Fruit fly (Drosophila melanogaster) whole organism, embryonic: ENCODE measurements around the gene DCTN6-p27.

Source experiments
- Awh ChIP-seq: fragments of 200-800 bp; sonication (Bioruptor generic); IDR thresholded peaks from 2 replicates; pipeline ENCODE4, ENCODE4 v1.3.6; 2022; ENCODE audit warnings: missing biosample characterization, missing genetic modification characterization
- B-H2 ChIP-seq: fragments of 200-800 bp; sonication (Bioruptor generic); optimal IDR thresholded peaks from 2 replicates; lab custom pipeline; 2018; ENCODE audit warnings: missing biosample characterization, mild to moderate bottlenecking, missing genetic modification characterization
- CG13123 ChIP-seq: fragments of 200-800 bp; sonication (Bioruptor generic); optimal IDR thresholded peaks from 2 replicates; lab custom pipeline; 2016; ENCODE audit warnings: missing biosample characterization, missing genetic modification characterization
- CG14014 ChIP-seq: fragments of 200-800 bp; sonication (Bioruptor generic); IDR thresholded peaks from 2 replicates; pipeline ENCODE4 v1.3.6; 2022; ENCODE audit warnings: missing biosample characterization, missing genetic modification characterization
- CG15269 ChIP-seq: fragments of 200-800 bp; sonication (Bioruptor generic); optimal IDR thresholded peaks from 2 replicates; lab custom pipeline; 2018; ENCODE audit warnings: missing biosample characterization, mild to moderate bottlenecking, missing genetic modification characterization, moderate library complexity
- CG2678 ChIP-seq: fragments of 200-800 bp; sonication (Bioruptor generic); optimal IDR thresholded peaks from 3 replicates; lab custom pipeline; 2019; ENCODE audit warnings: missing biosample characterization, mild to moderate bottlenecking, missing genetic modification characterization, moderate library complexity
- CG3163 ChIP-seq: fragments of 200-800 bp; sonication (Bioruptor generic); optimal IDR thresholded peaks from 3 replicates; lab custom pipeline; 2016; ENCODE audit warnings: missing biosample characterization, missing genetic modification characterization
- CG34376 ChIP-seq: fragments of 200-800 bp; sonication (Bioruptor generic); optimal IDR thresholded peaks from 2 replicates; lab custom pipeline; 2018; ENCODE audit warnings: missing biosample characterization, mild to moderate bottlenecking, missing genetic modification characterization
- CG6791 ChIP-seq: fragments of 200-800 bp; sonication (Bioruptor generic); IDR thresholded peaks from 3 replicates; pipeline ENCODE4 v1.3.6; 2022; ENCODE audit warnings: missing biosample characterization, missing genetic modification characterization; ENCODE audit not compliant: partially characterized antibody
- CG7786 ChIP-seq: fragments of 200-800 bp; sonication (Bioruptor generic); optimal IDR thresholded peaks from 2 replicates; lab custom pipeline; 2016; ENCODE audit warnings: missing biosample characterization, missing genetic modification characterization
- CG8089 ChIP-seq: fragments of 200-800 bp; sonication (Bioruptor generic); optimal IDR thresholded peaks from 3 replicates; lab custom pipeline; 2016; ENCODE audit warnings: missing biosample characterization, missing genetic modification characterization
- CG9215 ChIP-seq: fragments of 200-800 bp; sonication (Bioruptor generic); IDR thresholded peaks from 2 replicates; pipeline ENCODE4 v1.3.6; 2022; ENCODE audit warnings: missing biosample characterization, missing genetic modification characterization
- Deaf1 ChIP-seq: fragments of 200-800 bp; optimal IDR thresholded peaks from 3 replicates; lab custom pipeline; 2019; ENCODE audit warnings: missing biosample characterization, mild to moderate bottlenecking, missing genetic modification characterization, moderate library complexity
- Eip74EF ChIP-seq, 2 experiments: fragments of 200-800 bp in 1 of 2; fragments of >200 bp in 1 of 2; sonication (Bioruptor generic) in 1 of 2; optimal IDR thresholded peaks; 2 replicates each; lab custom pipeline; 2017 to 2019; ENCODE audit warnings: missing biosample characterization in 2 of 2, missing genetic modification characterization in 2 of 2, mild to moderate bottlenecking in 1 of 2, moderate library complexity in 1 of 2
- HLH4C ChIP-seq: fragments of 200-800 bp; sonication (Bioruptor generic); IDR thresholded peaks from 3 replicates; pipeline ENCODE4 v1.3.6; 2022; ENCODE audit warnings: missing biosample characterization, missing genetic modification characterization; ENCODE audit not compliant: partially characterized antibody
- Hey ChIP-seq: fragments of 200-800 bp; sonication (Bioruptor generic); optimal IDR thresholded peaks from 3 replicates; lab custom pipeline; 2018; ENCODE audit warnings: missing biosample characterization, mild to moderate bottlenecking, missing genetic modification characterization
- Lpt ChIP-seq: fragments of >200 bp; optimal IDR thresholded peaks from 2 replicates; lab custom pipeline; 2018; ENCODE audit warnings: missing biosample characterization, missing genetic modification characterization
- Pdp1 ChIP-seq, 2 experiments: fragments of 200-800 bp; sonication (Bioruptor generic); optimal IDR thresholded peaks; 3 replicates each; lab custom pipeline; 2016; ENCODE audit warnings: missing biosample characterization in 2 of 2, missing genetic modification characterization in 2 of 2, mild to moderate bottlenecking in 1 of 2, moderate library complexity in 1 of 2
- Sry-β ChIP-seq: fragments of 200-800 bp; sonication (Bioruptor generic); optimal IDR thresholded peaks from 2 replicates; lab custom pipeline; 2018; ENCODE audit warnings: missing biosample characterization, mild to moderate bottlenecking, missing genetic modification characterization, moderate library complexity
- Ssrp ChIP-seq: fragments of 200-800 bp; sonication (Bioruptor generic); optimal IDR thresholded peaks from 2 replicates; lab custom pipeline; 2018; ENCODE audit warnings: missing biosample characterization, mild to moderate bottlenecking, missing genetic modification characterization, moderate library complexity
- Trl ChIP-seq, 3 experiments: fragments of >200 bp in 2 of 3; fragments of 200-800 bp in 1 of 3; sonication (Bioruptor generic) in 1 of 3; optimal IDR thresholded peaks; 2 replicates in 1 of 3; 3 replicates in 2 of 3; lab custom pipeline; 2016 to 2017; ENCODE audit warnings: missing biosample characterization in 1 of 3, missing genetic modification characterization in 1 of 3
- Xrp1 ChIP-seq: fragments of 200-800 bp; sonication (Bioruptor generic); IDR thresholded peaks from 2 replicates; pipeline ENCODE4 v1.3.6; 2022; ENCODE audit warnings: missing biosample characterization, missing genetic modification characterization
- abd-A ChIP-seq: fragments of 200-800 bp; sonication (Bioruptor generic); optimal IDR thresholded peaks from 3 replicates; lab custom pipeline; 2019; ENCODE audit warnings: missing biosample characterization, mild to moderate bottlenecking, missing genetic modification characterization, moderate library complexity
- br ChIP-seq: fragments of >200 bp; optimal IDR thresholded peaks from 2 replicates; lab custom pipeline; 2017
- btn ChIP-seq: fragments of 200-800 bp; sonication (Bioruptor generic); optimal IDR thresholded peaks from 2 replicates; lab custom pipeline; 2016; ENCODE audit warnings: missing biosample characterization, missing genetic modification characterization
- exex ChIP-seq: fragments of 200-800 bp; sonication (Bioruptor generic); optimal IDR thresholded peaks from 4 replicates; lab custom pipeline; 2018; ENCODE audit warnings: missing biosample characterization, mild to moderate bottlenecking, missing genetic modification characterization, moderate library complexity
- fd3F ChIP-seq: fragments of 200-800 bp; sonication (Bioruptor generic); optimal IDR thresholded peaks from 2 replicates; lab custom pipeline; 2018; ENCODE audit warnings: missing biosample characterization, mild to moderate bottlenecking, missing genetic modification characterization, moderate library complexity
- grn ChIP-seq: fragments of 200-800 bp; sonication (Bioruptor generic); optimal IDR thresholded peaks from 3 replicates; lab custom pipeline; 2017; ENCODE audit warnings: missing biosample characterization, missing genetic modification characterization
- gro ChIP-seq: fragments of 200-800 bp; sonication (Bioruptor generic); optimal IDR thresholded peaks from 2 replicates; lab custom pipeline; 2016; ENCODE audit warnings: missing biosample characterization, missing genetic modification characterization
- ken ChIP-seq: fragments of 200-800 bp; sonication (Bioruptor generic); IDR thresholded peaks from 3 replicates; pipeline ENCODE4 v1.3.6; 2022; ENCODE audit warnings: missing biosample characterization, missing genetic modification characterization
- lov ChIP-seq, 2 experiments: fragments of 200-800 bp in 1 of 2; fragments of >200 bp in 1 of 2; sonication (Bioruptor generic) in 1 of 2; IDR thresholded peaks in 1 of 2; optimal IDR thresholded peaks in 1 of 2; 2 replicates in 1 of 2; 3 replicates in 1 of 2; pipeline versions ENCODE4 v1.3.6 to Lab custom; 2017 to 2022; ENCODE audit warnings: missing biosample characterization in 1 of 2, missing genetic modification characterization in 1 of 2
- pros ChIP-seq: fragments of 200-800 bp; sonication (Bioruptor generic); optimal IDR thresholded peaks from 3 replicates; lab custom pipeline; 2019; ENCODE audit warnings: missing biosample characterization, mild to moderate bottlenecking, missing genetic modification characterization, moderate library complexity
- row ChIP-seq: fragments of 200-800 bp; sonication (Bioruptor generic); IDR thresholded peaks from 3 replicates; pipeline ENCODE4 v1.3.6; 2022; ENCODE audit warnings: missing biosample characterization, missing genetic modification characterization
- sd ChIP-seq: fragments of 200-800 bp; sonication (Bioruptor generic); optimal IDR thresholded peaks from 3 replicates; lab custom pipeline; 2018; ENCODE audit warnings: missing biosample characterization, mild to moderate bottlenecking, missing genetic modification characterization, moderate library complexity
- stwl ChIP-seq: fragments of 200-800 bp; sonication (Bioruptor generic); optimal IDR thresholded peaks from 3 replicates; lab custom pipeline; 2018; ENCODE audit warnings: missing biosample characterization, mild to moderate bottlenecking, missing genetic modification characterization, moderate library complexity
- unpg ChIP-seq: fragments of 200-800 bp; sonication (Bioruptor generic); optimal IDR thresholded peaks from 3 replicates; lab custom pipeline; 2018; ENCODE audit warnings: missing biosample characterization, mild to moderate bottlenecking, missing genetic modification characterization, moderate library complexity
- vvl ChIP-seq: fragments of 200-800 bp; sonication (Bioruptor generic); IDR thresholded peaks from 2 replicates; pipeline ENCODE4 v1.3.6; 2022; ENCODE audit warnings: missing biosample characterization, missing genetic modification characterization
- zen ChIP-seq: fragments of 200-800 bp; sonication (Bioruptor generic); optimal IDR thresholded peaks from 3 replicates; lab custom pipeline; 2018; ENCODE audit warnings: missing biosample characterization, mild to moderate bottlenecking, missing genetic modification characterization, moderate library complexity

Gene DCTN6-p27

DNA sequence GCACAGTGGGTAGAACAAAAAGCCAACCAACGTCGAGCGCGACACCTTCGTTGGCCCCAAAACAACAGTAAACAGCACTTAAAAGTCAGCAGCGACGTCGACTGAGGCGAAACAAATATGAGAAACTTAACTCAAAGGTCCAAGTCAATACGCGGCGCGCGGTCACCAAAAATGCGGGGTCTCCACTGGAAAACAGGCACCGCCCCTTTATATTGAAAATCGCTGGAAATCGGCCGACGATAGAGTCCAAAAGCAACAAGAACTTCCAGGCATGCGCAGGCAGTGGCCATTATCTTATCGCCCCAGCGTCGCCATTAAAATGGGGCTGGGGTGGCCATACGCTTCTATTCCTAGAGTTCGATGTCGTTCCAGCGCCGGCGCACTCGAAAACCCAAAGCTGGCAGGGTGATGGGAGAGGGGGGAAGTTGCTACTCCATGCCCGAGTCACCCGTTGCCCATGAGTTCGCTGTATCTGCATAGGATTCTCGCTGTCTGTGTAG, 23.7 kb upstream of the DCTN6-p27 start, which contains the start of gene Lim3 (continued):
- TF ChIP-seq Hey (tag; lab: Kevin White, UChicago), result peak; percentile 88

DNA sequence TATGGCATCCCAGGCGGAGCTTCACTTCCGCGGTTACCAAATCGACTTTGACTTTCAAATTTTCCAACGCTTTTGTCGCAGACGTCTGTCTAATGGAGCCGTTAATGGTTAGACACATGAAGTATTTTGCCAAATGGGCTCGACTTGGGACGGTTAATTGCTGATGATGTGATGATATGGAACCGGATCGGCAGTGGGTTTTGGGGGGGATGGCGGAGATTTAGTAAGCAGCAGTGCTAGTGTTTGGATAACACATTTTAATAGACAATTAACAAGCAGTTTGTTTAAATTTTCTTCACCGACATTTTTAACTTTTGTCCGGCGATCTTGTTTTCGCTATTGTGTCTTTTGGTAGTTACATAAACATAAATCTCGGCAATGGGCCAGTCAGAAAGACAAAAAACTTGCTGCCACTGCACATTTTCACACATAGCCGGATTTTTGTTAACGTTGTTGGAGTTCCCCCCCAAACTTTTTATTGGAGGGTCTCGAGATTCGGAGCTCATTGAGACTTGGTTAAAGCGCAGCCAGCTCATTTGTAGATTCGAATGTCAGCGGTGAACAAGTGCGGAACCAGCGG, 22.4 kb upstream of the DCTN6-p27 start, which contains the start of gene amd:
Gene amd, plus strand, starts transcription at position 530 of the 580 bp plus-strand sequence.
- peak; percentile 29 for TF ChIP-seq sd (tag; lab: Kevin White, UChicago)
- peak; percentile 66; the same call in 1 of the 2 replicates for TF ChIP-seq Awh (GFP tag; lab: Robert Waterston, UW)
- peak; percentile 72 for TF ChIP-seq abd-A
- TF ChIP-seq vvl, result peak; percentile 46; the same call in 1 of the 2 replicates
- TF ChIP-seq Eip74EF (GFP tag; optimal IDR thresholded peaks at IDR 0.05; lab: Kevin White, UChicago), result peak in 1 of 2 experiments; percentile 77
- TF ChIP-seq Deaf1 (tag; lab: Kevin White, UChicago), result no peak
- TF ChIP-seq CG15269, result peak; percentile 10
- no peak for TF ChIP-seq Lpt (GFP tag; lab: Kevin White, UChicago)
- peak; percentile 49 for TF ChIP-seq grn (GFP tag; lab: Kevin White, UChicago)
- TF ChIP-seq Pdp1 (GFP tag; optimal IDR thresholded peaks at IDR 0.05; lab: Kevin White, UChicago), result peak in 1 of 2 experiments; percentile 53

DNA sequence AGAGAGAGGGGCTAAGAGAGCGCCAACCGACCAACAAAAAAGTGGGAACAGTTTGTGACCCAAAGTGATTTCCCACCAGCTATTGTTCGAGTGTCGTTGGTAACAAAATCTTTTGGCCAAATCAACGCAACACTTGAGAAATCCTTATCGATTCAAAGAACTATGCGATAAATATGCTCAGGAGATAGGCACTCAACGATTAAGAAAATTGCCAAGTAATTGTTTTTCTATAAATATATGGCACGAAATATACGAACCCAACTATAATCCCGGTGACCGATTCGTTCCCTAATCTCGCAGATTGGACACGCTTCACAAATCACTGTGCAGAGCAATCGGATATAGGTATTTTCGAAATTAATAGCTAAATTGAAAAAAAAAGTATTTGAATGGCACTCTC, 21.0 kb upstream of the DCTN6-p27 start:
- TF ChIP-seq grn (GFP tag; lab: Kevin White, UChicago) (peak; percentile 42), CG3163 (peak; percentile 46), sd (tag; lab: Kevin White, UChicago) (peak; percentile 29), Trl (optimal IDR thresholded peaks at IDR 0.05; lab: Kevin White, UChicago) (peak in 1 of 2 experiments; percentile 18), Trl (GFP tag; optimal IDR thresholded peaks at IDR 0.05; lab: Kevin White, UChicago) (no peak), exex (peak; percentile 97), CG9215 (GFP tag; lab: Robert Waterston, UW) (no peak), fd3F (GFP tag; lab: Kevin White, UChicago) (no peak), Xrp1 (GFP tag; lab: Robert Waterston, UW) (no peak), CG34376 (GFP tag; lab: Kevin White, UChicago) (peak; percentile 31), B-H2 (GFP tag; lab: Kevin White, UChicago) (no peak)

DNA sequence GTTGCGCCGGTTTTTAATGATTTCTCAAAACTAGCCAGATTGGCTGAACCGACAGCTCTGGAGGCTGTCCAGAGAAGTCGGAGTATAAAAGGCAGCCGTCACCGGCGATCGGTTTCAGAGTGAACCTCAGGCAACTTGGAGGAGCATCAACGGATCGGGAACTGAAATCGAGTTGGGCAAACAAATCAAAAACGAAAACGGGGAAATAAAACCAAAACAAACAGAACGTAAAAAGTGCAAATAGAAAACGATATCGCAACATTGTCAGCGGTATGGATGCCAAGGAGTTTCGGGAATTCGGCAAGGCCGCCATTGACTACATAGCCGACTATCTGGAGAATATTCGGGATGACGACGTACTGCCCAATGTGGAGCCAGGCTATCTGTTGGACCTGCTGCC, 20.4 kb upstream of the DCTN6-p27 start:
- TF ChIP-seq br (lab: Kevin White, UChicago) (no peak), pros (GFP tag; lab: Kevin White, UChicago) (no peak), btn (GFP tag; lab: Kevin White, UChicago) (no peak), CG8089 (GFP tag; lab: Kevin White, UChicago) (no peak), row (GFP tag; lab: Robert Waterston, UW) (peak; percentile 11; the same call in 1 of the 3 replicates), CG6791 (no peak), CG2678 (no peak), zen (tag; lab: Kevin White, UChicago) (no peak), CG14014 (GFP tag; lab: Robert Waterston, UW) (no peak), CG7786 (GFP tag; lab: Kevin White, UChicago) (no peak), CG13123 (GFP tag; lab: Kevin White, UChicago) (no peak), stwl (tag; lab: Kevin White, UChicago) (no peak), Ssrp (no peak), Sry-β (GFP tag; lab: Kevin White, UChicago) (peak; percentile 75), vvl (no peak), lov (optimal IDR thresholded peaks at IDR 0.05; lab: Kevin White, UChicago) (no peak), lov (GFP tag; IDR thresholded peaks at IDR 0.05; lab: Robert Waterston, UW) (no peak), HLH4C (GFP tag; lab: Robert Waterston, UW) (no peak), unpg (GFP tag; lab: Kevin White, UChicago) (no peak), ken (GFP tag; lab: Robert Waterston, UW) (0 out of 3 replicates have a peak, but pooled peaks have one; percentile 13), gro (no peak)
